Worm (Caenorhabditis elegans) whole organism, early embryonic: ENCODE measurements around the gene glit-1.

Experiments
- B0310.2 ChIP-seq: sonication (generic microtip); optimal IDR thresholded peaks from 2 replicates; lab custom pipeline; 2016; ENCODE audit warnings: mild to moderate bottlenecking, missing genetic modification characterization, missing compliant biosample characterization
- F13C5.2 ChIP-seq: sonication (generic microtip); optimal IDR thresholded peaks from 2 replicates; lab custom pipeline; 2017; ENCODE audit warnings: mild to moderate bottlenecking, missing genetic modification characterization, inconsistent platforms, missing compliant biosample characterization
- aly-1 ChIP-seq: sonication (generic microtip); optimal IDR thresholded peaks from 2 replicates; lab custom pipeline; 2016; ENCODE audit warnings: missing genetic modification characterization, missing compliant biosample characterization
- ama-1 ChIP-seq: fragments of 150-350 bp; optimal IDR thresholded peaks from 2 replicates; lab custom pipeline; 2014
- ceh-13 ChIP-seq: fragments of 200-800 bp; sonication (Bioruptor generic); optimal IDR thresholded peaks from 2 replicates; lab custom pipeline; 2018; ENCODE audit warnings: mild to moderate bottlenecking, missing genetic modification characterization, missing compliant biosample characterization
- ceh-36 ChIP-seq: sonication (generic microtip); optimal IDR thresholded peaks from 2 replicates; lab custom pipeline; 2016; ENCODE audit warnings: missing genetic modification characterization, inconsistent platforms, missing compliant biosample characterization
- ets-7 ChIP-seq: sonication (generic microtip); optimal IDR thresholded peaks from 2 replicates; lab custom pipeline; 2016; ENCODE audit warnings: missing genotype, missing genetic modification characterization, missing compliant biosample characterization
- flt-1 ChIP-seq: fragments of 200-800 bp; sonication (Bioruptor generic); IDR thresholded peaks from 2 replicates; pipeline ENCODE4 v1.3.6; 2022; ENCODE audit warnings: missing genetic modification characterization, missing compliant biosample characterization
- hmbx-1 ChIP-seq: sonication (generic microtip); optimal IDR thresholded peaks from 2 replicates; lab custom pipeline; 2016; ENCODE audit warnings: mild to moderate bottlenecking, missing genetic modification characterization, missing compliant biosample characterization
- hmg-4 ChIP-seq: fragments of 200-800 bp; sonication (Bioruptor generic); optimal IDR thresholded peaks from 2 replicates; lab custom pipeline; 2018; ENCODE audit warnings: mild to moderate bottlenecking, missing genetic modification characterization, missing compliant biosample characterization
- hnd-1 ChIP-seq: sonication (generic microtip); optimal IDR thresholded peaks from 2 replicates; lab custom pipeline; 2016; ENCODE audit warnings: missing genetic modification characterization, missing compliant biosample characterization
- pes-1 ChIP-seq: fragments of 200-800 bp; sonication (Bioruptor generic); IDR thresholded peaks from 2 replicates; pipeline ENCODE4 v1.3.6; 2022; ENCODE audit warnings: missing genetic modification reagents, missing genetic modification characterization, missing compliant biosample characterization
- scrt-1 ChIP-seq: fragments of 200-800 bp; sonication (Bioruptor generic); IDR thresholded peaks from 2 replicates; pipeline ENCODE4 v1.3.6; 2022; ENCODE audit warnings: missing genetic modification characterization, missing compliant biosample characterization
- sea-1 ChIP-seq: fragments of 200-800 bp; sonication (Bioruptor generic); conservative IDR thresholded peaks from 2 replicates; pipeline ENCODE4 v1.3.6; 2022; ENCODE audit warnings: missing genetic modification characterization, missing compliant biosample characterization
- tbx-11 ChIP-seq: fragments of 200-800 bp; sonication (Bioruptor generic); IDR thresholded peaks from 2 replicates; pipeline ENCODE4 v1.3.6; 2022; ENCODE audit warnings: missing genetic modification characterization, missing compliant biosample characterization
- tbx-37 ChIP-seq: fragments of 200-800 bp; sonication (Bioruptor generic); conservative IDR thresholded peaks from 2 replicates; pipeline ENCODE4 v1.3.6; 2022; ENCODE audit warnings: missing genetic modification reagents, missing genetic modification characterization, missing compliant biosample characterization
- tra-4 ChIP-seq: sonication (generic microtip); optimal IDR thresholded peaks from 2 replicates; lab custom pipeline; 2017; ENCODE audit warnings: missing genetic modification characterization, missing compliant biosample characterization

The glit-1 gene

DNA sequence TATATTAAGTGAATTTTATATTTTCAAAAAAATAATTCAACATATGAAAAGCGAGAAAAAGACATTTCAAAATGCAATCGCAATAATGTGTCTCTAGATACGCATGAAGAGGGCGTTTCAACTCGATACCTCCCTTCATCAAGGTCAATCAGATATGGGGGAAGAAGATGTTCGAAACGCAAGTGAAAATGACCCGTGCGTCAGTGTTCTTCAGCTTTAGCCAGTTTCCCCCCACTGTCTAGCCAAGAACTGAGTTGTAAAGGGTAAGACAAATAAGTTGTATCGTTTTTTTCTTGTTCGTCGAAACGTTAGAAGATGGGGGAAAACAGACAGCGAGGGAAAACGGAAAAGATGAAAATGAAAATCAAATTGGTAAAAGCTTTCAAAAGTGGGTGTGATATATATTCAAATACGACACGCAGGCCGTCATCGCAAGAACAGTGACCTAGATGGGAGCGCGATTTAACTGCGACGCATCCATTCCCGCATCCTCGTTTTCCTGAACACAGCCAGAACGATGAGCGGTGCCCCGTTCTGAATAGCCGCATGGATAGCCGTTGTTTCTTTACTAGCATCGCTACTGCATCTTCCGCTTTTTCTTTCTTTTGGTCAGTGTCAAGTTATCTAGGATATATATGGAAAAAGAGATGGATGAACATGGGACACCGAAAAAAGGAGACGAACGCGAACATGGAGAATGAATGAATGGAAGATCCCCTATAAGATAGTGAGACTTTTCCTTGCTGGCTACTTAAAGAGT, 17.3 kb upstream of the glit-1 start:
- TF ChIP-seq scrt-1 (GFP tag; lab: Robert Waterston, UW) (no peak), hnd-1 (tag; lab: Kevin White, UChicago) (no peak)

DNA sequence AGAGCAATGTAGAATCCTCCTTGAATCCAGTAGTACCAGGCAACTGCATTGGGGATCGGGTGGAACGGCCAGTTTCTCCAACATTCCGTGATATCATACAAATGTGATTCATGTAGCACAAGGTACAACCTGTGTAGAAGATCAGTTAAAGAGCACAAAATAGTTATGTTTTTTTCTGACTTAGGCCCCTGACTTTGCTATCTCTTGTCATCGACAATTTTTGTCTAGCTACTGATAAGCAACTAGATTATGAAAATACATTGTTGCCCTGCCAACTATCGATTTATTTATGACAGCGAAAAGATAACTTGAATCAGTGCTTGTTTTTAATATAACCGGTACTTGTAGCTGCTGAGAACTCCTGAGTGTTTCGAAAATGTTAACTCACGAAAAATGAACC, 13.8 kb upstream of the glit-1 start:
- TF ChIP-seq ceh-36 (no peak), scrt-1 (GFP tag; lab: Robert Waterston, UW) (no peak)

DNA sequence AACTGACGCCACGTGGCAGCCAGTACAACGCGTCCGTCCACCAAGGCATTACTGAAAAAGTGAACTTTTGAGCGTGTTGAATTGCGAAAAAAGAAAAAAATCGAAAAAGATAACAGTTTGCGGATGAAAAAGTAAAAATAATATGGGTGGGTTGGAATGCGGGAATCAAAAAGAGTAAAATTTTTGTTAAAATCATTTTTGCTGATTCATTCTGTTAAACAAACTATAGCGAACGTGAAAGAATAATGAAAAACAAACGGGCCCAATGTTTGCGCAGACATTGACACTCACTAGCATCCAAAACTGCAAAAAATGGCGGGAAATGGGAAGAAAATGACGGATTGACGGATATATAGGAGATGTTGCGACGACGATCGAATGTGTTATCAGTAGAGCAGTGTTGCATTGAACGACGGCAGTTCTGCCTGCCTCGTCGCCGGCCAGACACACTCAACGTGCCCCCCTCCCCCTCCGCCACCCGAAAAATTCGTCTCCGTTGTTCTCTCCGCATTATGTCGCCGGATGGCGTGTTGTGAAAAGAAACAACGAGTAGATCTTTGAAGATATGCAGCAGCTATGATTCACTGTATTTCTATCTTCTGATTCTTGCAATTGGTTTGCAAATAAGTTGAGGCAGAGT, 12.5 kb upstream of the glit-1 start, which contains the start of gene hyl-2:
TSS of gene hyl-2 (minus strand) at position 51 of the 640 bp plus-strand sequence.
- TF ChIP-seq tra-4 (tag; lab: Kevin White, UChicago) (no peak), tbx-37 (GFP tag; lab: Robert Waterston, UW) (no peak), F13C5.2 (peak; percentile 28), pes-1 (GFP tag; lab: Robert Waterston, UW) (no peak), ama-1 (no peak), ceh-36 (no peak), hnd-1 (tag; lab: Kevin White, UChicago) (no peak), ets-7 (tag; lab: Kevin White, UChicago) (no peak), tbx-11 (GFP tag; lab: Robert Waterston, UW) (no peak), scrt-1 (GFP tag; lab: Robert Waterston, UW) (no peak), B0310.2 (tag; lab: Kevin White, UChicago) (no peak), hmg-4 (GFP tag; lab: Kevin White, UChicago) (peak; percentile 47), aly-1 (tag; lab: Kevin White, UChicago) (no peak), flt-1 (GFP tag; lab: Robert Waterston, UW) (no peak)

DNA sequence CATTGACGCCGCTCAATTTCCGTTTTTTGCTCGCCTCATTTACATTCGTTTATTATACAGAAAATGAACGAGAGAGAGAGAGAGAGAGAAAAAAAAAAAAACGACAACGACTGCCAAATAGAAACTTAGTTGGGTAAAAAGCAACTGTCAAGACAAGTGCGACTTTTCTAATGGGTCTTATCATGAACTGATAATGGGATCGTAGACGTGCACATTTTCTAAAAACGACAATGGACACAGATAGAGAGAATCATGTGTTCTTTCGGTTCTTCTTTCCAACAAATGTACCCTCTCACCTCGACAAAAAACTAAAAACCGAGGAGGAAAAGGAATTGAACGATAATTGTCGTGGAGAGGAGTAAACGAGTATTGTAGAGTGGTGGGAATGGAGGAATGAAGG, 12.0 kb upstream of the glit-1 start:
- TF ChIP-seq flt-1 (GFP tag; lab: Robert Waterston, UW) (no peak), scrt-1 (GFP tag; lab: Robert Waterston, UW) (no peak), hmg-4 (GFP tag; lab: Kevin White, UChicago) (no peak), sea-1 (no peak), aly-1 (tag; lab: Kevin White, UChicago) (no peak), tbx-37 (GFP tag; lab: Robert Waterston, UW) (no peak)

DNA sequence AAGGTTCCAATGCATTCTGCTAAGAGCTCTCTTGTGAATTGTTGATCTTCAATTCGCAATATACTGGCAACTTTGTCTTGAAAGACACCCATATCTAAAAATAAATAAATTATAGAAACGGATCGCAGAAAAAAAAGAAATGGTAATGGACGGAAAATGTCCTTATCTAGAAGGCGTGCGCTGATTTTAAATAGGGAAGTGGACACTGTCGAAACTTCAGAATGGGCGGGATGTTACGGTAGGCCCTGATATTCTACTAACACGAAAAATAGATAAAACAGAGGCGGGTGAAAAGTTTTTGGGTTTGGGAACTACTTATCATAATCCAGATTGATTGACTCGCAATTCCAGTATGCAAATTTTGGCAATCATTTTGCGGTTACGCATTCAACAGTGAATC, 7.2 kb upstream of the glit-1 start, which contains the start of gene aqp-8:
TSS of gene aqp-8 (minus strand) at position 101 of the 400 bp plus-strand sequence.
- TF ChIP-seq scrt-1 (GFP tag; lab: Robert Waterston, UW): no peak
- TF ChIP-seq ama-1: no peak
- no peak for TF ChIP-seq hnd-1 (tag; lab: Kevin White, UChicago)
- no peak for TF ChIP-seq tra-4 (tag; lab: Kevin White, UChicago)
- TF ChIP-seq aly-1 (tag; lab: Kevin White, UChicago): no peak
- TF ChIP-seq ceh-36: no peak
- no peak for TF ChIP-seq F13C5.2
- no peak for TF ChIP-seq tbx-11 (GFP tag; lab: Robert Waterston, UW)
- TF ChIP-seq hmg-4 (GFP tag; lab: Kevin White, UChicago): no peak
- no peak for TF ChIP-seq sea-1
- no peak for TF ChIP-seq B0310.2 (tag; lab: Kevin White, UChicago)
- TF ChIP-seq ets-7 (tag; lab: Kevin White, UChicago): no peak
- TF ChIP-seq pes-1 (GFP tag; lab: Robert Waterston, UW): no peak
- TF ChIP-seq flt-1 (GFP tag; lab: Robert Waterston, UW): no peak
- no peak for TF ChIP-seq ceh-13 (GFP tag; lab: Kevin White, UChicago)

DNA sequence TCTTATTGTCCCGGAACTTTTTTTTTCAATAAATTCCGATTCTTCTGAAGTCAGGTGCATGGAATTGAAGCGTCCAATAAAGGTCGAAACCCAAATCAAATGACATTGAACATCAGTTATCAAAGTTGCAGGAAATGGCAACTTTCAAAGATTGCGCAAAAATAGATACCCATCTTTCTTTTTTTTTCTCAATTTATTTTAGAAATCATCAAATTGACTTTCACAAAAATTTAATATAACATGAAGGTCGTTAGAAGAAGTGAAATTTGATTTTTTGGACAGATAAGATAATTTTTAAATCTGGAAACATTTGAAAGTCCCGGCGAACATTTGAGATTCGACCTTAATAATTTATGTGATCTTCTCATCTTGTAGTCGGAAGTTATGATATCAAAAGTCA, 6.4 kb upstream of the glit-1 start:
- TF ChIP-seq scrt-1 (GFP tag; lab: Robert Waterston, UW) (no peak), ceh-36 (no peak), ceh-13 (GFP tag; lab: Kevin White, UChicago) (no peak), B0310.2 (tag; lab: Kevin White, UChicago) (no peak), hmg-4 (GFP tag; lab: Kevin White, UChicago) (no peak), hnd-1 (tag; lab: Kevin White, UChicago) (no peak), tbx-11 (GFP tag; lab: Robert Waterston, UW) (no peak)

DNA sequence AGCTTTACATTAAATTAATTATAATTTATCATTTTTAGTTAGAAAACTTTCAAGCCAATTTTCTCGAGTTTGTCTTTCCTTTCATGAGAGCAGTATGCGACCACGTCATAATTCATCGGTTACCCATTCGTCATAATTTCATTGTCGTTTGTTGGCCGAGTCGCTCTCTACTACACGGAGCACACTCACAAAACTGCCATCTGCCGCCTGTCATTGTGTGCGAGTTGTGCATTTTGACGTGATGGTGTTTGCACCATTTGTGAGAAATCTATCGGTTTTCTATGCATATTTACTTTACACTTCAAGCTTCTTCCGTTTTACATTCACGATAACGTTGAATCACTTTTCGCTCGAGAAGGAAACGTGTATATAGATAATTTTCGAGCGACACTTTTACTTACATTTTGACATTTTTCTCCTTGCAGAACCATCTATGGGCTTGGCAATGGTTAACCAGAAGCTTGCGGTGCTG, 5.3 kb upstream of the glit-1 start, which contains the start of gene dhhc-10:
TSS of gene dhhc-10 (plus strand) at position 422 of the 472 bp plus-strand sequence.
- TF ChIP-seq tbx-37 (GFP tag; lab: Robert Waterston, UW) (no peak; the same call in 1 of the 2 replicates), F13C5.2 (peak; percentile 47)

DNA sequence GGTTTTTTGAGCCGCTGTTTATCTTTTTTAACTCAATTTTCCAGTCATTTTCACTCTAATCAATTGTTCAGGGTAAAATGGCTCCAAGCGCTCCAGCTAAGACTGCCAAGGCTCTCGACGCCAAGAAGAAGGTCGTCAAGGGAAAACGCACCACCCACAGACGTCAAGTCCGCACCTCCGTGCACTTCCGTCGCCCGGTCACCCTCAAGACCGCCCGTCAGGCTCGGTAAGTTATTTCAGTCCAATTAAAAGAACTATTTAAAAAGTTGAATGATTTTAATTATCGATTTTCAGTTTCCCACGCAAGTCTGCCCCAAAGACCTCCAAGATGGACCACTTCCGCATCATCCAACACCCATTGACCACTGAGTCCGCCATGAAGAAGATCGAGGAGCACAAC, 3.0 kb downstream of the glit-1 start, which contains the start of gene rpl-25.1:
TSS of gene rpl-25.1 (plus strand) at position 72 of the 400 bp plus-strand sequence.
- no peak for TF ChIP-seq scrt-1 (GFP tag; lab: Robert Waterston, UW)
- TF ChIP-seq tbx-37 (GFP tag; lab: Robert Waterston, UW): no peak; the same call in 1 of the 2 replicates
- no peak for TF ChIP-seq tbx-11 (GFP tag; lab: Robert Waterston, UW)
- TF ChIP-seq aly-1 (tag; lab: Kevin White, UChicago): no peak
- no peak for TF ChIP-seq hnd-1 (tag; lab: Kevin White, UChicago)
- TF ChIP-seq F13C5.2: no peak
- no peak for TF ChIP-seq hmbx-1
- no peak for TF ChIP-seq B0310.2 (tag; lab: Kevin White, UChicago)
- no peak for TF ChIP-seq flt-1 (GFP tag; lab: Robert Waterston, UW)
- no peak for TF ChIP-seq pes-1 (GFP tag; lab: Robert Waterston, UW)
- TF ChIP-seq ceh-36: no peak
- no peak for TF ChIP-seq ets-7 (tag; lab: Kevin White, UChicago)
- no peak for TF ChIP-seq ceh-13 (GFP tag; lab: Kevin White, UChicago)
